Fruit fly (Drosophila melanogaster): ENCODE data around the gene CG14377.

The CG14377 gene

DNA sequence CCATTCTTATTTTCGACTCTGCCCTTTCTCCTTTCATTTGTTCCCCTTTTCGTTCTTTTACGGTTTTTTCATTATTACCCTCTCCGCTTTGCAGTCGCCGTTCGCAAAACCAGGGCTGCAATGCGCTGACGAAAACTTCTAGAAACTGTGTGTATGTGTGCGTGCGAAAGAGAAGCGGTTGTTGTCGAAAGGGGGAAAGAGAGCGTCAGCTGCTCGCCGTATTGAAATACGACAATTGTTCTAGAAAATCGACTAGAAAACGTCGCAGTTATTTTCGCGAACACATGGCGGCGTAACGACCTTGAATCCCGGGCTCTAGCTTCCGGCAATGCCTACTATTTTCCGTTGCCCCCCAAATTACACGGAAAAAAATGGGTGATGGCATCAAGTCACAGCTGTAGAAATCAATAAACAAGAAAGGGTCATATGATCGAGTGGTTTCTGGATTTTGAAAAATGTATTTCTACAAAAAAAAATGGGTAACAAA is 14.9 kb upstream of the CG14377 start (continued):
- no peak for TF ChIP-seq CG30020 (tag; optimal IDR thresholded peaks at IDR 0.05)
- TF ChIP-seq vvl (GFP tag; IDR thresholded peaks at IDR 0.05) = no peak
- peak; percentile 48; the same call in 1 of the 3 replicates for TF ChIP-seq CG34422 (GFP tag; IDR thresholded peaks at IDR 0.05)
- TF ChIP-seq Neu2 (GFP tag; optimal IDR thresholded peaks at IDR 0.05; ENCODE audit: borderline replicate concordance) = no peak
- TF ChIP-seq NfI (GFP tag; optimal IDR thresholded peaks at IDR 0.05) = no peak
- no peak for TF ChIP-seq Scr (GFP tag; IDR thresholded peaks at IDR 0.05; ENCODE audit: partially characterized antibody)
- TF ChIP-seq gro (GFP tag; optimal IDR thresholded peaks at IDR 0.05) = peak; percentile 61
- TF ChIP-seq Sox102F (GFP tag; optimal IDR thresholded peaks at IDR 0.05) = no peak
- TF ChIP-seq CG7357 (GFP tag; IDR thresholded peaks at IDR 0.05) = no peak
- no peak for TF ChIP-seq Antp (GFP tag; optimal IDR thresholded peaks at IDR 0.05)
- no peak for TF ChIP-seq CG7963 (GFP tag; IDR thresholded peaks at IDR 0.05; ENCODE audit: partially characterized antibody)
- no peak for TF ChIP-seq nerfin-1 (tag; optimal IDR thresholded peaks at IDR 0.05)
- no peak for TF ChIP-seq esg (GFP tag; conservative IDR thresholded peaks at IDR 0.05)
- TF ChIP-seq CG5953 (GFP tag; IDR thresholded peaks at IDR 0.05) = no peak
- TF ChIP-seq CG10209 (GFP tag; optimal IDR thresholded peaks at IDR 0.05) = no peak
- TF ChIP-seq CG6813 (GFP tag; optimal IDR thresholded peaks at IDR 0.05) = no peak
- TF ChIP-seq emc (GFP tag; optimal IDR thresholded peaks at IDR 0.05) = no peak
- no peak for TF ChIP-seq CG2678 (tag; optimal IDR thresholded peaks at IDR 0.05)
- TF ChIP-seq disco-r (GFP tag; optimal IDR thresholded peaks at IDR 0.05) = no peak
- no peak for TF ChIP-seq gcm (GFP tag; optimal IDR thresholded peaks at IDR 0.05)
- peak; percentile 1 for TF ChIP-seq CG7987 (GFP tag; optimal IDR thresholded peaks at IDR 0.05)
- TF ChIP-seq CHES-1-like (GFP tag; optimal IDR thresholded peaks at IDR 0.05) = no peak
- no peak for TF ChIP-seq dimm (GFP tag; IDR thresholded peaks at IDR 0.05)
- no peak for TF ChIP-seq klu (GFP tag; IDR thresholded peaks at IDR 0.05)
- no peak for TF ChIP-seq Eip74EF (GFP tag; optimal IDR thresholded peaks at IDR 0.05)
- no peak for TF ChIP-seq CG11456 (GFP tag; IDR thresholded peaks at IDR 0.05)
- no peak for TF ChIP-seq CG6689 (GFP tag; IDR thresholded peaks at IDR 0.05)
- TF ChIP-seq scrt (GFP tag; optimal IDR thresholded peaks at IDR 0.05) = no peak
- no peak for TF ChIP-seq CG3065 (GFP tag; optimal IDR thresholded peaks at IDR 0.05)
- no peak for TF ChIP-seq CG11247 (GFP tag; IDR thresholded peaks at IDR 0.05)
- no peak for TF ChIP-seq Mad (GFP tag; optimal IDR thresholded peaks at IDR 0.05)
- TF ChIP-seq lmd (GFP tag; IDR thresholded peaks at IDR 0.05) = no peak; the same call in 1 of the 2 replicates
- no peak for TF ChIP-seq sens (GFP tag)
- no peak for TF ChIP-seq CG8388 (GFP tag; optimal IDR thresholded peaks at IDR 0.05)
- TF ChIP-seq Hr78 (GFP tag; optimal IDR thresholded peaks at IDR 0.05) = no peak
- TF ChIP-seq CG1603 (tag; optimal IDR thresholded peaks at IDR 0.05) = no peak
- no peak for TF ChIP-seq repo (GFP tag; optimal IDR thresholded peaks at IDR 0.05)
- peak; percentile 29 for TF ChIP-seq Fer1 (GFP tag; optimal IDR thresholded peaks at IDR 0.05)
- TF ChIP-seq oc (tag; optimal IDR thresholded peaks at IDR 0.05) = no peak
- TF ChIP-seq B-H1 (GFP tag; IDR thresholded peaks at IDR 0.05) = no peak
- no peak for TF ChIP-seq salm (tag; optimal IDR thresholded peaks at IDR 0.05)
- no peak for TF ChIP-seq Deaf1 (tag; optimal IDR thresholded peaks at IDR 0.05)
- TF ChIP-seq wdn (GFP tag; IDR thresholded peaks at IDR 0.05) = no peak
- TF ChIP-seq sug (tag; optimal IDR thresholded peaks at IDR 0.05) = no peak
- peak; percentile 47 for TF ChIP-seq CG1832 (GFP tag; optimal IDR thresholded peaks at IDR 0.05)
- TF ChIP-seq dm (GFP tag; optimal IDR thresholded peaks at IDR 0.05) = no peak
- peak; percentile 69; the same call in 1 of the 2 replicates for TF ChIP-seq rib (GFP tag; IDR thresholded peaks at IDR 0.05)
- TF ChIP-seq CG8478 (optimal IDR thresholded peaks at IDR 0.05) = peak; percentile 40
- TF ChIP-seq CG14965 (GFP tag; optimal IDR thresholded peaks at IDR 0.05; ENCODE audit: borderline replicate concordance) = no peak
- peak; percentile 39; the same call in 1 of the 2 replicates for TF ChIP-seq CG9932 (GFP tag; IDR thresholded peaks at IDR 0.05)
- no peak for TF ChIP-seq MTF-1 (GFP tag; optimal IDR thresholded peaks at IDR 0.05; ENCODE audit: borderline replicate concordance)
